Worm (Caenorhabditis elegans) whole organism, L1 larva: ENCODE measurements around the gene M199.136.

Source experiments
- ces-1 ChIP-seq: fragments of 150-350 bp; optimal IDR thresholded peaks from 2 replicates; lab custom pipeline; 2014; ENCODE audit warnings: missing biosample characterization, missing genetic modification reagents, missing genetic modification characterization
- fos-1 ChIP-seq: fragments of 150-350 bp; optimal IDR thresholded peaks from 2 replicates; lab custom pipeline; 2014; ENCODE audit warnings: missing biosample characterization, missing genetic modification characterization
- irx-1 ChIP-seq: sonication (generic microtip); optimal IDR thresholded peaks from 2 replicates; lab custom pipeline; 2016; ENCODE audit warnings: missing genetic modification characterization, missing compliant biosample characterization
- snpc-4 ChIP-seq: fragments of 150-350 bp; optimal IDR thresholded peaks from 2 replicates; lab custom pipeline; 2014; ENCODE audit warnings: missing biosample characterization, missing genetic modification characterization

DNA sequence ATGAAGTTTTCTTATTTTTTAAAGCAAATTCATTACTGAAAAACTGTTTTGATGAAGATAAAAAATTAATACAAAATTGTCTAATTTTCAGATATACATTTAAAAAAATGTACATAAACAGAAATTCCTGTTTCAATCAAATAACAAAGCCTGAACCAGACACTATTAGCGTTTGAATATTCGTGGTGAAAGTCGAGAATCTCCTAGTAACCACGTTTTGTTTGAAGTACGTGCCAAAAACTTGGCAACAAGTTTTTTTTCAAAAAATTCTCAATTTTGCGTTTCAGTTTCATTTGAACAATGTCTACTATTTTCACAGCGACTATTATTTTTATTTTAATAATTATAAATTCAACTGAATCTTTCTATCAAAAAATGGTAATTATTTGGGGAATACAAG lies 4.4 kb downstream of the M199.136 start, which contains the start of gene M199.7:
- TF ChIP-seq snpc-4 (tag; lab: Kevin White, UChicago) (no peak), irx-1 (tag; lab: Kevin White, UChicago) (no peak), fos-1 (tag; lab: Kevin White, UChicago) (no peak), ces-1 (no peak)
